Fruit fly (Drosophila melanogaster): ENCODE measurements around the gene CG43703.

DNA sequence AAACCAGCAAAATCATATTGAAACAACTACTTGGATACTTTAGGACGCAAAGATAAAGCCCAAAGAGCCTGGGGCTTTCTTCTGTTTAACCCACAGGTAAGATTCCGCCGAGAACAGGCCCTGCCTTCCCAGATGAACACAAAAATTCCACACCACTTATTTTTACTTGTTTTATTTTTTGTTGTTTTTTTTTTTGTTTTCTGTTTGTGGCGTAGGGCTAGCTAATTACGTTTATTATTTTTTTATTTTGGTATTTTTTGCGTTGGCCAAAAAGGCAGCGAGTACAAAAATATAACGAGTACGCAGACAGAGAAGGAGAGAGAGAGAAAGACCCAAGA is 7.3 kb downstream of the CG43703 start:
- TF ChIP-seq CG13287 (GFP tag; IDR thresholded peaks at IDR 0.05; ENCODE audit: partially characterized antibody) (no peak; the same call in 1 of the 2 replicates), cwo (GFP tag; optimal IDR thresholded peaks at IDR 0.05) (no peak), Poxn (GFP tag; IDR thresholded peaks at IDR 0.05) (no peak), gcm (GFP tag; optimal IDR thresholded peaks at IDR 0.05) (no peak), pan (optimal IDR thresholded peaks at IDR 0.05) (no peak), pan (GFP tag; optimal IDR thresholded peaks at IDR 0.05 in 1 of 2, IDR thresholded peaks at IDR 0.05 in 1 of 2) (no peak), Lhr (GFP tag; optimal IDR thresholded peaks at IDR 0.05) (no peak), CG14014 (GFP tag; IDR thresholded peaks at IDR 0.05) (no peak), tio (GFP tag; optimal IDR thresholded peaks at IDR 0.05) (no peak), trem (tag; optimal IDR thresholded peaks at IDR 0.05) (no peak), Vsx1 (GFP tag; optimal IDR thresholded peaks at IDR 0.05) (no peak), CG12219 (GFP tag; optimal IDR thresholded peaks at IDR 0.05) (no peak)

All from whole organism, embryonic.